Fruit fly (Drosophila melanogaster) whole organism, embryonic: ENCODE measurements around the gene Fitm.

Source experiments
- Abd-B ChIP-seq: fragments of 200-800 bp; sonication (Bioruptor generic); optimal IDR thresholded peaks from 2 replicates; lab custom pipeline; 2018; ENCODE audit warnings: missing biosample characterization, mild to moderate bottlenecking, missing genetic modification characterization, moderate library complexity
- Adf1 ChIP-seq: fragments of 200-800 bp; sonication (Bioruptor generic); IDR thresholded peaks from 2 replicates; pipeline ENCODE4 v1.3.6; 2022; ENCODE audit warnings: missing biosample characterization, missing genetic modification characterization
- Asciz ChIP-seq: fragments of 200-800 bp; sonication (Bioruptor generic); optimal IDR thresholded peaks from 2 replicates; lab custom pipeline; 2017; ENCODE audit warnings: missing biosample characterization, mild to moderate bottlenecking, missing genetic modification characterization, missing genetic modification reagents
- CG10274 ChIP-seq: fragments of 200-800 bp; sonication (Bioruptor generic); optimal IDR thresholded peaks from 3 replicates; lab custom pipeline; 2017; ENCODE audit warnings: missing biosample characterization, mild to moderate bottlenecking, missing genetic modification characterization
- CG10431 ChIP-seq: fragments of 200-800 bp; sonication (Bioruptor generic); optimal IDR thresholded peaks from 3 replicates; lab custom pipeline; 2018; ENCODE audit warnings: missing biosample characterization, mild to moderate bottlenecking, missing genetic modification characterization
- CG12155 ChIP-seq: fragments of 200-800 bp; sonication (Bioruptor generic); optimal IDR thresholded peaks from 3 replicates; lab custom pipeline; 2016; ENCODE audit warnings: missing biosample characterization, missing genetic modification characterization
- CG1233 ChIP-seq: fragments of 200-800 bp; sonication (Bioruptor generic); optimal IDR thresholded peaks from 4 replicates; lab custom pipeline; 2018; ENCODE audit warnings: missing biosample characterization, mild to moderate bottlenecking, missing genetic modification characterization
- CG13296 ChIP-seq: fragments of 200-800 bp; sonication (Bioruptor generic); optimal IDR thresholded peaks from 3 replicates; lab custom pipeline; 2018; ENCODE audit warnings: missing biosample characterization, mild to moderate bottlenecking, missing genetic modification characterization
- CG15601 ChIP-seq: fragments of 200-800 bp; sonication (Bioruptor generic); optimal IDR thresholded peaks from 3 replicates; lab custom pipeline; 2019; ENCODE audit warnings: missing biosample characterization, mild to moderate bottlenecking, missing genetic modification characterization, moderate library complexity
- CG15696 ChIP-seq: fragments of 200-800 bp; sonication (Bioruptor generic); optimal IDR thresholded peaks from 2 replicates; lab custom pipeline; 2019; ENCODE audit warnings: missing biosample characterization, mild to moderate bottlenecking, missing genetic modification characterization, moderate library complexity
- CG16815 ChIP-seq: fragments of 200-800 bp; sonication (Bioruptor generic); optimal IDR thresholded peaks from 3 replicates; lab custom pipeline; 2017; ENCODE audit warnings: missing biosample characterization, mild to moderate bottlenecking, missing genetic modification characterization
- CG17612 ChIP-seq: fragments of 200-800 bp; sonication (Bioruptor generic); IDR thresholded peaks from 2 replicates; pipeline ENCODE4 v1.3.6; 2022; ENCODE audit warnings: missing biosample characterization, missing genetic modification characterization
- CG32767 ChIP-seq: fragments of 200-800 bp; sonication (Bioruptor generic); IDR thresholded peaks from 2 replicates; pipeline ENCODE4 v1.3.6; 2022; ENCODE audit warnings: missing biosample characterization, missing genetic modification characterization
- CG33557 ChIP-seq: fragments of 200-800 bp; sonication (Bioruptor generic); optimal IDR thresholded peaks from 2 replicates; lab custom pipeline; 2019; ENCODE audit warnings: missing biosample characterization, mild to moderate bottlenecking, missing genetic modification characterization, moderate library complexity
- CG34376 ChIP-seq: fragments of 200-800 bp; sonication (Bioruptor generic); optimal IDR thresholded peaks from 2 replicates; lab custom pipeline; 2018; ENCODE audit warnings: missing biosample characterization, mild to moderate bottlenecking, missing genetic modification characterization
- CG6791 ChIP-seq: fragments of 200-800 bp; sonication (Bioruptor generic); IDR thresholded peaks from 3 replicates; pipeline ENCODE4 v1.3.6; 2022; ENCODE audit warnings: missing biosample characterization, missing genetic modification characterization; ENCODE audit not compliant: partially characterized antibody
- CG6813 ChIP-seq: fragments of 200-800 bp; sonication (Bioruptor generic); optimal IDR thresholded peaks from 2 replicates; lab custom pipeline; 2017; ENCODE audit warnings: missing biosample characterization, missing genetic modification characterization, mild to moderate bottlenecking, moderate library complexity, missing genetic modification reagents
- CG7271 ChIP-seq: fragments of 200-800 bp; sonication (Bioruptor generic); optimal IDR thresholded peaks from 2 replicates; lab custom pipeline; 2018; ENCODE audit warnings: missing biosample characterization, mild to moderate bottlenecking, missing genetic modification characterization, moderate library complexity
- CG8089 ChIP-seq: fragments of 200-800 bp; sonication (Bioruptor generic); optimal IDR thresholded peaks from 3 replicates; lab custom pipeline; 2016; ENCODE audit warnings: missing biosample characterization, missing genetic modification characterization
- CG9876 ChIP-seq: fragments of 200-800 bp; sonication (Bioruptor generic); optimal IDR thresholded peaks from 2 replicates; lab custom pipeline; 2016; ENCODE audit warnings: missing biosample characterization, missing genetic modification characterization
- Dp ChIP-seq: fragments of 200-800 bp; sonication (Bioruptor generic); optimal IDR thresholded peaks from 2 replicates; lab custom pipeline; 2018; ENCODE audit warnings: missing biosample characterization, mild to moderate bottlenecking, missing genetic modification characterization, moderate library complexity
- Elba2 ChIP-seq: fragments of 200-800 bp; sonication (Bioruptor generic); optimal IDR thresholded peaks from 3 replicates; lab custom pipeline; 2016; ENCODE audit warnings: missing biosample characterization, missing genetic modification characterization
- Fer1 ChIP-seq: fragments of 200-800 bp; sonication (Bioruptor generic); optimal IDR thresholded peaks from 2 replicates; lab custom pipeline; 2017; ENCODE audit warnings: missing biosample characterization, mild to moderate bottlenecking, missing genetic modification characterization
- H15 ChIP-seq: fragments of 200-800 bp; sonication (Bioruptor generic); IDR thresholded peaks from 3 replicates; pipeline ENCODE4 v1.3.6; 2022; ENCODE audit warnings: missing biosample characterization, missing genetic modification characterization
- HmgZ ChIP-seq: fragments of 200-800 bp; sonication (Bioruptor generic); optimal IDR thresholded peaks from 2 replicates; lab custom pipeline; 2018; ENCODE audit warnings: missing biosample characterization, mild to moderate bottlenecking, missing genetic modification characterization
- Hr3 ChIP-seq: fragments of 200-800 bp; sonication (Bioruptor generic); optimal IDR thresholded peaks from 3 replicates; lab custom pipeline; 2016; ENCODE audit warnings: missing biosample characterization, missing genetic modification characterization
- Max ChIP-seq: fragments of 200-800 bp; sonication (Bioruptor generic); optimal IDR thresholded peaks from 2 replicates; lab custom pipeline; 2016; ENCODE audit warnings: missing biosample characterization, mild to moderate bottlenecking, missing genetic modification characterization
- Nf-YC ChIP-seq: fragments of 200-800 bp; optimal IDR thresholded peaks from 3 replicates; lab custom pipeline; 2019; ENCODE audit warnings: missing biosample characterization, mild to moderate bottlenecking, missing genetic modification characterization, moderate library complexity
- Opbp ChIP-seq: fragments of 200-800 bp; sonication (Bioruptor generic); IDR thresholded peaks from 3 replicates; pipeline ENCODE4 v1.3.6; 2022; ENCODE audit warnings: missing biosample characterization, missing genetic modification characterization; ENCODE audit not compliant: partially characterized antibody
- Pdp1 ChIP-seq, 2 experiments: fragments of 200-800 bp; sonication (Bioruptor generic); optimal IDR thresholded peaks; 3 replicates each; lab custom pipeline; 2016; ENCODE audit warnings: missing biosample characterization in 2 of 2, missing genetic modification characterization in 2 of 2, mild to moderate bottlenecking in 1 of 2, moderate library complexity in 1 of 2
- Rx ChIP-seq: fragments of 200-800 bp; sonication (Bioruptor generic); IDR thresholded peaks from 2 replicates; pipeline ENCODE4 v1.3.6; 2022; ENCODE audit warnings: missing biosample characterization, missing genetic modification characterization
- Spps ChIP-seq: fragments of 200-800 bp; sonication (Bioruptor generic); optimal IDR thresholded peaks from 2 replicates; lab custom pipeline; 2018; ENCODE audit warnings: missing biosample characterization, mild to moderate bottlenecking, missing genetic modification characterization
- ash1 ChIP-seq: fragments of 200-800 bp; sonication (Bioruptor generic); optimal IDR thresholded peaks from 2 replicates; lab custom pipeline; 2018; ENCODE audit warnings: missing biosample characterization, mild to moderate bottlenecking, missing genetic modification characterization
- crp ChIP-seq, 2 experiments: fragments of 200-800 bp; sonication (Bioruptor generic); optimal IDR thresholded peaks; 2 replicates in 1 of 2; 3 replicates in 1 of 2; lab custom pipeline; 2017; ENCODE audit warnings: missing biosample characterization in 2 of 2, missing genetic modification characterization in 2 of 2, mild to moderate bottlenecking in 1 of 2, moderate library complexity in 1 of 2
- dpn ChIP-seq, 2 experiments: fragments of 200-800 bp; sonication (Bioruptor generic); optimal IDR thresholded peaks; 3 replicates each; lab custom pipeline; 2016; ENCODE audit warnings: missing biosample characterization in 2 of 2, missing genetic modification characterization in 2 of 2
- fu2 ChIP-seq: fragments of 200-800 bp; sonication (Bioruptor generic); optimal IDR thresholded peaks from 2 replicates; lab custom pipeline; 2016; ENCODE audit warnings: missing biosample characterization, missing genetic modification characterization
- hb ChIP-seq: fragments of 200-800 bp; sonication (Bioruptor generic); IDR thresholded peaks from 3 replicates; pipeline ENCODE4 v1.3.6; 2022; ENCODE audit warnings: missing biosample characterization, missing genetic modification characterization; ENCODE audit not compliant: partially characterized antibody
- her ChIP-seq: fragments of 200-800 bp; sonication (Bioruptor generic); optimal IDR thresholded peaks from 2 replicates; lab custom pipeline; 2016; ENCODE audit warnings: missing biosample characterization, missing genetic modification characterization
- jigr1 ChIP-seq: fragments of 200-800 bp; sonication (Bioruptor generic); IDR thresholded peaks from 3 replicates; pipeline ENCODE4 v1.3.6; 2022; ENCODE audit warnings: missing biosample characterization, missing genetic modification characterization
- kah ChIP-seq: fragments of 200-800 bp; sonication (Bioruptor generic); optimal IDR thresholded peaks from 2 replicates; lab custom pipeline; 2018; ENCODE audit warnings: missing biosample characterization, mild to moderate bottlenecking, missing genetic modification characterization
- kni ChIP-seq: fragments of 200-800 bp; sonication (Bioruptor generic); optimal IDR thresholded peaks from 3 replicates; lab custom pipeline; 2017; ENCODE audit warnings: mild to moderate bottlenecking, missing biosample characterization, missing genetic modification reagents, missing genetic modification characterization
- nerfin-2 ChIP-seq: fragments of 200-800 bp; sonication (Bioruptor generic); IDR thresholded peaks from 2 replicates; pipeline ENCODE4 v1.3.6; 2022; ENCODE audit warnings: missing biosample characterization, missing genetic modification characterization; ENCODE audit not compliant: partially characterized antibody
- pfk ChIP-seq: fragments of 200-800 bp; sonication (Bioruptor generic); optimal IDR thresholded peaks from 2 replicates; lab custom pipeline; 2018; ENCODE audit warnings: missing biosample characterization, mild to moderate bottlenecking, missing genetic modification characterization, moderate library complexity
- pho ChIP-seq: fragments of 200-800 bp; sonication (Bioruptor generic); optimal IDR thresholded peaks from 2 replicates; lab custom pipeline; 2016; ENCODE audit warnings: missing biosample characterization, missing genetic modification characterization
- pros ChIP-seq: fragments of 200-800 bp; sonication (Bioruptor generic); optimal IDR thresholded peaks from 3 replicates; lab custom pipeline; 2019; ENCODE audit warnings: missing biosample characterization, mild to moderate bottlenecking, missing genetic modification characterization, moderate library complexity
- pum ChIP-seq: fragments of 200-800 bp; sonication (Bioruptor generic); optimal IDR thresholded peaks from 2 replicates; lab custom pipeline; 2016; ENCODE audit warnings: missing biosample characterization, missing genetic modification characterization
- rib ChIP-seq: fragments of 200-800 bp; sonication (Bioruptor generic); IDR thresholded peaks from 2 replicates; pipeline ENCODE4 v1.3.6; 2022; ENCODE audit warnings: missing biosample characterization, missing genetic modification characterization
- sens-2 ChIP-seq: fragments of 200-800 bp; sonication (Bioruptor generic); IDR thresholded peaks from 2 replicates; pipeline ENCODE4 v1.3.6; 2022; ENCODE audit warnings: missing biosample characterization, missing genetic modification characterization
- ssp ChIP-seq: fragments of 200-800 bp; sonication (Bioruptor generic); IDR thresholded peaks from 2 replicates; pipeline ENCODE4 v1.3.6; 2022; ENCODE audit warnings: missing biosample characterization, missing genetic modification characterization
- tgo ChIP-seq: fragments of 200-800 bp; sonication (Bioruptor generic); IDR thresholded peaks from 3 replicates; pipeline ENCODE4 v1.3.6; 2022; ENCODE audit warnings: missing biosample characterization, missing genetic modification characterization

Gene Fitm

dm6 chr3L:5145814-5146244 is at the start of gene Fitm, which contains the start of gene AlaRS-m (continued):
- TF ChIP-seq HmgZ (peak; percentile 41), pros (GFP tag; lab: Kevin White, UChicago) (no peak), crp (GFP tag; optimal IDR thresholded peaks at IDR 0.05; lab: Kevin White, UChicago) (peak; percentile 88 to 98), CG12155 (no peak), hb (GFP tag; lab: Robert Waterston, UW) (no peak), CG34376 (GFP tag; lab: Kevin White, UChicago) (no peak), Dp (peak; percentile 55), CG6813 (GFP tag; lab: Kevin White, UChicago) (no peak), Rx (GFP tag; lab: Robert Waterston, UW) (no peak), her (GFP tag; lab: Kevin White, UChicago) (no peak), rib (GFP tag; lab: Robert Waterston, UW) (no peak), Elba2 (peak; percentile 75), CG32767 (GFP tag; lab: Robert Waterston, UW) (no peak), Spps (tag; lab: Kevin White, UChicago) (no peak), Asciz (no peak), dpn (GFP tag; optimal IDR thresholded peaks at IDR 0.05; lab: Kevin White, UChicago) (no peak), CG13296 (GFP tag; lab: Kevin White, UChicago) (no peak), CG6791 (no peak), Max (GFP tag; lab: Kevin White, UChicago) (no peak), CG9876 (GFP tag; lab: Kevin White, UChicago) (no peak), Abd-B (no peak), CG16815 (no peak), ssp (GFP tag; lab: Robert Waterston, UW) (no peak), CG17612 (GFP tag; lab: Robert Waterston, UW) (no peak), ash1 (GFP tag; lab: Kevin White, UChicago) (no peak), Adf1 (GFP tag; lab: Robert Waterston, UW) (no peak), sens-2 (0 out of 2 replicates have a peak, but pooled peaks have one; percentile 12), tgo (GFP tag; lab: Robert Waterston, UW) (no peak), CG15696 (no peak), Opbp (GFP tag; lab: Robert Waterston, UW) (0 out of 3 replicates have a peak, but pooled peaks have one; percentile 8), CG10431 (GFP tag; lab: Kevin White, UChicago) (no peak), CG8089 (GFP tag; lab: Kevin White, UChicago) (no peak), Pdp1 (GFP tag; optimal IDR thresholded peaks at IDR 0.05; lab: Kevin White, UChicago) (peak in 1 of 2 experiments; percentile 2), Fer1 (GFP tag; lab: Kevin White, UChicago) (peak; percentile 7), pfk (GFP tag; lab: Kevin White, UChicago) (no peak), CG15601 (tag; lab: Kevin White, UChicago) (no peak), fu2 (GFP tag; lab: Kevin White, UChicago) (no peak), Nf-YC (tag; lab: Kevin White, UChicago) (no peak), CG33557 (peak; percentile 7), CG1233 (GFP tag; lab: Kevin White, UChicago) (no peak), H15 (no peak), nerfin-2 (no peak), jigr1 (GFP tag; lab: Robert Waterston, UW) (no peak), kni (GFP tag; lab: Kevin White, UChicago) (peak; percentile 72), CG10274 (GFP tag; lab: Kevin White, UChicago) (no peak), pum (GFP tag; lab: Kevin White, UChicago) (no peak), Hr3 (GFP tag; lab: Kevin White, UChicago) (no peak), pho (GFP tag; lab: Kevin White, UChicago) (no peak), CG7271 (tag; lab: Kevin White, UChicago) (no peak), kah (GFP tag; lab: Kevin White, UChicago) (no peak)
